Fruit fly (Drosophila melanogaster) whole organism: ENCODE results near the gene CG18301.

Experiments
- CG8478 ChIP-seq: fragments of >200 bp; optimal IDR thresholded peaks from 2 replicates; lab custom pipeline; 2018; ENCODE audit warnings: inconsistent platforms
- Dll ChIP-seq: fragments of >200 bp; optimal IDR thresholded peaks from 2 replicates; lab custom pipeline; 2017
- usp ChIP-seq: fragments of >200 bp; optimal IDR thresholded peaks from 2 replicates; lab custom pipeline; 2017; ENCODE audit warnings: missing biosample characterization, missing genetic modification characterization, mixed read lengths

- no peak for TF ChIP-seq usp (GFP tag; lab: Kevin White, UChicago)
- no peak for TF ChIP-seq Dll
- TF ChIP-seq CG8478 (lab: Kevin White, UChicago) = no peak
These were observed 47.8 kb downstream of the CG18301 start, which contains the start of gene CG34160 for dm6 chr2L:10579453-10579852.
